In genomic region chr2L:14461066-14461465, dm6 we compare ENCODE assay signal across 1 fruit fly cellular context.
TF ChIP-seq lines count a peak whose summit lies in the region.

No protein-coding gene starts in this region.

TF ChIP-seq in whole organism, embryonic, 481 proteins besides CTCF, POLR2A, EP300 and RAD21 (continued from another document and continues in another):
- TF ChIP-seq CG8765 (GFP tag; IDR thresholded peaks at IDR 0.05; lab: Robert Waterston, UW), result peak; percentile 94
- TF ChIP-seq Dfd (GFP tag; optimal IDR thresholded peaks at IDR 0.05; lab: Kevin White, UChicago), result no peak
- TF ChIP-seq oc (tag; optimal IDR thresholded peaks at IDR 0.05; lab: Kevin White, UChicago), result peak; percentile 60
- TF ChIP-seq CG31365 (tag; optimal IDR thresholded peaks at IDR 0.05; lab: Kevin White, UChicago), result no peak
- TF ChIP-seq fd64A (GFP tag; optimal IDR thresholded peaks at IDR 0.05; lab: Kevin White, UChicago), result peak; percentile 49
- peak; percentile 77 for TF ChIP-seq CG16815 (GFP tag; optimal IDR thresholded peaks at IDR 0.05; lab: Kevin White, UChicago)
- TF ChIP-seq Trl (optimal IDR thresholded peaks at IDR 0.05; lab: Kevin White, UChicago), result no peak
- TF ChIP-seq Trl (GFP tag; optimal IDR thresholded peaks at IDR 0.05; lab: Kevin White, UChicago), result peak; percentile 90
- peak; percentile 84 for TF ChIP-seq Chrac-16 (GFP tag; optimal IDR thresholded peaks at IDR 0.05; lab: Kevin White, UChicago)
- TF ChIP-seq unpg (GFP tag; optimal IDR thresholded peaks at IDR 0.05; lab: Kevin White, UChicago), result peak; percentile 86
- TF ChIP-seq CG14860 (GFP tag; IDR thresholded peaks at IDR 0.05; lab: Robert Waterston, UW; ENCODE audit: partially characterized antibody), result no peak
- no peak for TF ChIP-seq CG3995 (GFP tag; optimal IDR thresholded peaks at IDR 0.05; lab: Kevin White, UChicago)
- TF ChIP-seq CkIIα-i1 (GFP tag; IDR thresholded peaks at IDR 0.05; lab: Robert Waterston, UW), result no peak
- no peak for TF ChIP-seq Dp (GFP tag; optimal IDR thresholded peaks at IDR 0.05; lab: Kevin White, UChicago)
- TF ChIP-seq trh (GFP tag; optimal IDR thresholded peaks at IDR 0.05; lab: Kevin White, UChicago), result peak; percentile 67
- peak; percentile 51; the same call in 1 of the 2 replicates for TF ChIP-seq dati (GFP tag; IDR thresholded peaks at IDR 0.05; lab: Robert Waterston, UW)
- no peak for TF ChIP-seq Lim3 (GFP tag; IDR thresholded peaks at IDR 0.05; lab: Robert Waterston, UW)
- TF ChIP-seq CG18476 (GFP tag; optimal IDR thresholded peaks at IDR 0.05; lab: Kevin White, UChicago), result peak; percentile 66
- peak; percentile 30 for TF ChIP-seq Ets97D (GFP tag; optimal IDR thresholded peaks at IDR 0.05; lab: Kevin White, UChicago)
- peak; percentile 64; the same call in 1 of the 3 replicates for TF ChIP-seq CG11456 (GFP tag; IDR thresholded peaks at IDR 0.05; lab: Robert Waterston, UW)
- TF ChIP-seq CG2875 (GFP tag; optimal IDR thresholded peaks at IDR 0.05; lab: Kevin White, UChicago), result peak; percentile 75
- TF ChIP-seq CG2120 (GFP tag; optimal IDR thresholded peaks at IDR 0.05; lab: Kevin White, UChicago), result peak; percentile 71
- TF ChIP-seq CG34422 (GFP tag; IDR thresholded peaks at IDR 0.05; lab: Robert Waterston, UW), result peak; percentile 78
- TF ChIP-seq CG11085 (GFP tag; IDR thresholded peaks at IDR 0.05; lab: Robert Waterston, UW), result no peak
- peak; percentile 69 for TF ChIP-seq Bdp1 (GFP tag; optimal IDR thresholded peaks at IDR 0.05; lab: Kevin White, UChicago)
- TF ChIP-seq PHDP (tag; optimal IDR thresholded peaks at IDR 0.05; lab: Kevin White, UChicago), result peak; percentile 69
- peak; percentile 63 for TF ChIP-seq CG14965 (GFP tag; optimal IDR thresholded peaks at IDR 0.05; lab: Kevin White, UChicago; ENCODE audit: borderline replicate concordance)
- TF ChIP-seq phol (tag; optimal IDR thresholded peaks at IDR 0.05; lab: Kevin White, UChicago), result peak; percentile 76
- no peak for TF ChIP-seq cas (GFP tag; IDR thresholded peaks at IDR 0.05; lab: Robert Waterston, UW)
- TF ChIP-seq lmd (GFP tag; IDR thresholded peaks at IDR 0.05; lab: Robert Waterston, UW), result peak; percentile 80
- peak; percentile 63 for TF ChIP-seq CG17359 (tag; optimal IDR thresholded peaks at IDR 0.05; lab: Kevin White, UChicago)
- TF ChIP-seq eyg (GFP tag; optimal IDR thresholded peaks at IDR 0.05; lab: Kevin White, UChicago), result peak; percentile 29
- no peak for TF ChIP-seq emc (GFP tag; optimal IDR thresholded peaks at IDR 0.05; lab: Kevin White, UChicago)
- TF ChIP-seq Taf1 (GFP tag; IDR thresholded peaks at IDR 0.05; lab: Robert Waterston, UW), result peak; percentile 16; the same call in 1 of the 2 replicates
- peak; percentile 45; the same call in 1 of the 2 replicates for TF ChIP-seq CG10321 (GFP tag; IDR thresholded peaks at IDR 0.05; lab: Robert Waterston, UW)
- peak; percentile 61 for TF ChIP-seq maf-S (GFP tag; optimal IDR thresholded peaks at IDR 0.05; lab: Kevin White, UChicago)
- TF ChIP-seq CG7928 (GFP tag; optimal IDR thresholded peaks at IDR 0.05; lab: Kevin White, UChicago), result no peak
- peak; percentile 44; the same call in 1 of the 2 replicates for TF ChIP-seq klu (GFP tag; IDR thresholded peaks at IDR 0.05; lab: Robert Waterston, UW)
- TF ChIP-seq Bteb2 (GFP tag; optimal IDR thresholded peaks at IDR 0.05; lab: Kevin White, UChicago), result peak; percentile 57
- TF ChIP-seq CG17829 (tag; optimal IDR thresholded peaks at IDR 0.05; lab: Kevin White, UChicago), result peak; percentile 84
- TF ChIP-seq ftz-f1 (GFP tag; optimal IDR thresholded peaks at IDR 0.05; lab: Kevin White, UChicago), result no peak
- TF ChIP-seq CG6854 (GFP tag; optimal IDR thresholded peaks at IDR 0.05; lab: Kevin White, UChicago), result no peak
- peak; percentile 82 for TF ChIP-seq CG31441 (GFP tag; IDR thresholded peaks at IDR 0.05; lab: Robert Waterston, UW)
- peak; percentile 51 for TF ChIP-seq da (GFP tag; optimal IDR thresholded peaks at IDR 0.05; lab: Kevin White, UChicago)
- peak; percentile 50 for TF ChIP-seq HHEX (GFP tag; optimal IDR thresholded peaks at IDR 0.05; lab: Kevin White, UChicago)
- no peak for TF ChIP-seq ato (GFP tag; IDR thresholded peaks at IDR 0.05; lab: Robert Waterston, UW; ENCODE audit: partially characterized antibody)
- no peak for TF ChIP-seq Oaz (GFP tag; IDR thresholded peaks at IDR 0.05; lab: Robert Waterston, UW)
- peak; percentile 79 for TF ChIP-seq CG1602 (GFP tag; optimal IDR thresholded peaks at IDR 0.05; lab: Kevin White, UChicago)
- TF ChIP-seq kay (GFP tag; optimal IDR thresholded peaks at IDR 0.05; lab: Kevin White, UChicago), result peak; percentile 28
- TF ChIP-seq CG14441 (GFP tag; IDR thresholded peaks at IDR 0.05; lab: Robert Waterston, UW), result peak; percentile 71
- peak; percentile 76 to 79 for TF ChIP-seq Hr51 (GFP tag; optimal IDR thresholded peaks at IDR 0.05; lab: Kevin White, UChicago)
- TF ChIP-seq CG11696 (GFP tag; IDR thresholded peaks at IDR 0.05; lab: Robert Waterston, UW), result peak; percentile 60
- TF ChIP-seq CG1832 (GFP tag; optimal IDR thresholded peaks at IDR 0.05; lab: Kevin White, UChicago), result no peak
- peak; percentile 78 for TF ChIP-seq D19A (tag; optimal IDR thresholded peaks at IDR 0.05; lab: Kevin White, UChicago)
- peak; percentile 88 for TF ChIP-seq CG13775 (GFP tag; optimal IDR thresholded peaks at IDR 0.05; lab: Kevin White, UChicago)
- TF ChIP-seq CG12219 (GFP tag; optimal IDR thresholded peaks at IDR 0.05; lab: Kevin White, UChicago), result peak; percentile 77
- TF ChIP-seq Hmx (GFP tag; optimal IDR thresholded peaks at IDR 0.05; lab: Kevin White, UChicago), result peak; percentile 38
- TF ChIP-seq schlank (tag; optimal IDR thresholded peaks at IDR 0.05; lab: Kevin White, UChicago), result no peak
- peak; percentile 78 for TF ChIP-seq CG33213 (GFP tag; optimal IDR thresholded peaks at IDR 0.05; lab: Kevin White, UChicago)
- no peak for TF ChIP-seq bowl (GFP tag; IDR thresholded peaks at IDR 0.05; lab: Robert Waterston, UW)
- no peak for TF ChIP-seq HLHmδ (GFP tag; optimal IDR thresholded peaks at IDR 0.05; lab: Kevin White, UChicago)
- peak; percentile 8 for TF ChIP-seq gro (GFP tag; optimal IDR thresholded peaks at IDR 0.05; lab: Kevin White, UChicago)
- TF ChIP-seq sr (GFP tag; IDR thresholded peaks at IDR 0.05; lab: Robert Waterston, UW), result peak; percentile 53; the same call in 1 of the 3 replicates
- TF ChIP-seq C15 (GFP tag; IDR thresholded peaks at IDR 0.05; lab: Robert Waterston, UW), result no peak
- peak; percentile 80 to 83 for TF ChIP-seq dpn (GFP tag; optimal IDR thresholded peaks at IDR 0.05; lab: Kevin White, UChicago)
- TF ChIP-seq D19B (GFP tag; optimal IDR thresholded peaks at IDR 0.05; lab: Kevin White, UChicago), result peak; percentile 17
- peak; percentile 96 for TF ChIP-seq fd102C (GFP tag; optimal IDR thresholded peaks at IDR 0.05; lab: Kevin White, UChicago)
- TF ChIP-seq aop (GFP tag; IDR thresholded peaks at IDR 0.05; lab: Robert Waterston, UW), result no peak
- peak; percentile 50 for TF ChIP-seq p53 (GFP tag; optimal IDR thresholded peaks at IDR 0.05; lab: Kevin White, UChicago)
- TF ChIP-seq CG14050 (GFP tag; IDR thresholded peaks at IDR 0.05; lab: Robert Waterston, UW), result peak; percentile 63
- peak; percentile 82 for TF ChIP-seq Ptx1 (GFP tag; IDR thresholded peaks at IDR 0.05; lab: Robert Waterston, UW)
- TF ChIP-seq CG13424 (tag; optimal IDR thresholded peaks at IDR 0.05; lab: Kevin White, UChicago), result peak; percentile 82
- peak; percentile 75 for TF ChIP-seq Camta (GFP tag; optimal IDR thresholded peaks at IDR 0.05; lab: Kevin White, UChicago)
- peak; percentile 61 for TF ChIP-seq CG3847 (GFP tag; IDR thresholded peaks at IDR 0.05; lab: Robert Waterston, UW)
- TF ChIP-seq lov (optimal IDR thresholded peaks at IDR 0.05; lab: Kevin White, UChicago), result no peak
- peak; percentile 86 for TF ChIP-seq lov (GFP tag; IDR thresholded peaks at IDR 0.05; lab: Robert Waterston, UW)
- TF ChIP-seq her (GFP tag; optimal IDR thresholded peaks at IDR 0.05; lab: Kevin White, UChicago), result peak; percentile 77
- TF ChIP-seq sens-2 (GFP tag; IDR thresholded peaks at IDR 0.05; lab: Robert Waterston, UW), result peak; percentile 73
- TF ChIP-seq zen (tag; optimal IDR thresholded peaks at IDR 0.05; lab: Kevin White, UChicago), result peak; percentile 82
- TF ChIP-seq croc (GFP tag; conservative IDR thresholded peaks at IDR 0.05; lab: Robert Waterston, UW), result peak; percentile 72
- TF ChIP-seq ap (GFP tag; IDR thresholded peaks at IDR 0.05; lab: Robert Waterston, UW), result peak; percentile 71
- TF ChIP-seq salm (tag; optimal IDR thresholded peaks at IDR 0.05; lab: Kevin White, UChicago), result peak; percentile 69
- TF ChIP-seq Hmr (GFP tag; optimal IDR thresholded peaks at IDR 0.05; lab: Kevin White, UChicago), result peak; percentile 60
- TF ChIP-seq CG2116 (GFP tag; optimal IDR thresholded peaks at IDR 0.05; lab: Kevin White, UChicago), result peak; percentile 55
- no peak for TF ChIP-seq Bgb (GFP tag; IDR thresholded peaks at IDR 0.05; lab: Robert Waterston, UW; ENCODE audit: partially characterized antibody)
- TF ChIP-seq CG13123 (GFP tag; optimal IDR thresholded peaks at IDR 0.05; lab: Kevin White, UChicago), result peak; percentile 54
- peak; percentile 87 for TF ChIP-seq pum (GFP tag; optimal IDR thresholded peaks at IDR 0.05; lab: Kevin White, UChicago)
- peak; percentile 74 for TF ChIP-seq Atf3 (GFP tag; optimal IDR thresholded peaks at IDR 0.05; lab: Kevin White, UChicago)
- peak; percentile 83 for TF ChIP-seq row (GFP tag; IDR thresholded peaks at IDR 0.05; lab: Robert Waterston, UW)
- no peak for TF ChIP-seq CG13894 (tag; optimal IDR thresholded peaks at IDR 0.05; lab: Kevin White, UChicago)
- TF ChIP-seq zf30C (GFP tag; optimal IDR thresholded peaks at IDR 0.05; lab: Kevin White, UChicago), result peak; percentile 86
- TF ChIP-seq Doc2 (GFP tag; IDR thresholded peaks at IDR 0.05; lab: Robert Waterston, UW), result no peak
- peak; percentile 79 for TF ChIP-seq grau (tag; optimal IDR thresholded peaks at IDR 0.05; lab: Kevin White, UChicago)
- peak; percentile 80 for TF ChIP-seq tin (GFP tag; optimal IDR thresholded peaks at IDR 0.05; lab: Kevin White, UChicago)
- TF ChIP-seq Deaf1 (tag; optimal IDR thresholded peaks at IDR 0.05; lab: Kevin White, UChicago), result peak; percentile 40
- TF ChIP-seq so (GFP tag; IDR thresholded peaks at IDR 0.05; lab: Robert Waterston, UW), result peak; percentile 68; the same call in 1 of the 3 replicates
- peak; percentile 48 for TF ChIP-seq CG12942 (GFP tag; optimal IDR thresholded peaks at IDR 0.05; lab: Kevin White, UChicago)
- TF ChIP-seq CG32772 (GFP tag; IDR thresholded peaks at IDR 0.05; lab: Robert Waterston, UW), result peak; percentile 68
- peak; percentile 59 for TF ChIP-seq pnt (GFP tag; optimal IDR thresholded peaks at IDR 0.05; lab: Kevin White, UChicago)
- peak; percentile 78 for TF ChIP-seq CG11398 (GFP tag; optimal IDR thresholded peaks at IDR 0.05; lab: Kevin White, UChicago)
- peak; percentile 61; the same call in 1 of the 3 replicates for TF ChIP-seq ken (GFP tag; IDR thresholded peaks at IDR 0.05; lab: Robert Waterston, UW)
- peak; percentile 74 for TF ChIP-seq stc (GFP tag; IDR thresholded peaks at IDR 0.05; lab: Robert Waterston, UW)
- no peak for TF ChIP-seq Opbp (GFP tag; IDR thresholded peaks at IDR 0.05; lab: Robert Waterston, UW; ENCODE audit: partially characterized antibody)
- peak; percentile 76 for TF ChIP-seq CG12104 (GFP tag; optimal IDR thresholded peaks at IDR 0.05; lab: Kevin White, UChicago)
- peak; percentile 78 for TF ChIP-seq Ssrp (tag; optimal IDR thresholded peaks at IDR 0.05; lab: Kevin White, UChicago)
- peak; percentile 72; the same call in 1 of the 3 replicates for TF ChIP-seq CG3726 (GFP tag; IDR thresholded peaks at IDR 0.05; lab: Robert Waterston, UW)
- TF ChIP-seq CG15073 (GFP tag; optimal IDR thresholded peaks at IDR 0.05; lab: Kevin White, UChicago), result no peak
- peak; percentile 79 for TF ChIP-seq Atf-2 (GFP tag; optimal IDR thresholded peaks at IDR 0.05; lab: Kevin White, UChicago)
- no peak for TF ChIP-seq pan (optimal IDR thresholded peaks at IDR 0.05; lab: Kevin White, UChicago)
- TF ChIP-seq pan (GFP tag; optimal IDR thresholded peaks at IDR 0.05 in 1 of 2, IDR thresholded peaks at IDR 0.05 in 1 of 2), result peak in 1 of 2 experiments; percentile 87
- TF ChIP-seq yki (optimal IDR thresholded peaks at IDR 0.05; lab: Kevin White, UChicago), result no peak
- TF ChIP-seq CG14667 (GFP tag; IDR thresholded peaks at IDR 0.05; lab: Robert Waterston, UW), result peak; percentile 54; the same call in 1 of the 2 replicates
- TF ChIP-seq toy (GFP tag; IDR thresholded peaks at IDR 0.05; lab: Robert Waterston, UW), result no peak
- peak; percentile 40 for TF ChIP-seq CG10274 (GFP tag; optimal IDR thresholded peaks at IDR 0.05; lab: Kevin White, UChicago)
- TF ChIP-seq CG2712 (tag; optimal IDR thresholded peaks at IDR 0.05; lab: Kevin White, UChicago), result peak; percentile 90
- no peak for TF ChIP-seq sna (GFP tag; IDR thresholded peaks at IDR 0.05; lab: Robert Waterston, UW; ENCODE audit: partially characterized antibody)
- TF ChIP-seq Ada2b (GFP tag; IDR thresholded peaks at IDR 0.05; lab: Robert Waterston, UW), result peak; percentile 77
- no peak for TF ChIP-seq CG5953 (GFP tag; IDR thresholded peaks at IDR 0.05; lab: Robert Waterston, UW)
- TF ChIP-seq scrt (GFP tag; optimal IDR thresholded peaks at IDR 0.05; lab: Kevin White, UChicago), result peak; percentile 31
- TF ChIP-seq CG12071 (GFP tag; optimal IDR thresholded peaks at IDR 0.05; lab: Kevin White, UChicago), result peak; percentile 24
- TF ChIP-seq CG6175 (GFP tag; IDR thresholded peaks at IDR 0.05; lab: Robert Waterston, UW), result no peak
- peak; percentile 89 for TF ChIP-seq CG12391 (tag; optimal IDR thresholded peaks at IDR 0.05; lab: Kevin White, UChicago)
- peak; percentile 50 for TF ChIP-seq Vsx1 (GFP tag; optimal IDR thresholded peaks at IDR 0.05; lab: Kevin White, UChicago)
- peak; percentile 51 for TF ChIP-seq NfI (GFP tag; optimal IDR thresholded peaks at IDR 0.05; lab: Kevin White, UChicago)
- TF ChIP-seq gcm (GFP tag; optimal IDR thresholded peaks at IDR 0.05; lab: Kevin White, UChicago), result peak; percentile 87
- no peak for TF ChIP-seq sima (GFP tag; optimal IDR thresholded peaks at IDR 0.05; lab: Kevin White, UChicago)
- peak; percentile 74; the same call in 1 of the 2 replicates for TF ChIP-seq Nf-YA (GFP tag; IDR thresholded peaks at IDR 0.05; lab: Robert Waterston, UW)
- TF ChIP-seq CG18599 (GFP tag; optimal IDR thresholded peaks at IDR 0.05; lab: Kevin White, UChicago), result peak; percentile 66
- TF ChIP-seq CHES-1-like (GFP tag; optimal IDR thresholded peaks at IDR 0.05; lab: Kevin White, UChicago), result peak; percentile 80
- peak; percentile 67 for TF ChIP-seq Six4 (GFP tag; optimal IDR thresholded peaks at IDR 0.05; lab: Kevin White, UChicago)
- TF ChIP-seq hkb (optimal IDR thresholded peaks at IDR 0.05; lab: Kevin White, UChicago), result no peak
- peak; percentile 83 for TF ChIP-seq hkb (GFP tag; IDR thresholded peaks at IDR 0.05; lab: Robert Waterston, UW)
